Fruit fly (Drosophila melanogaster) whole organism, embryonic: Measurements from ENCODE around the gene mld.

ENCODE experiments used
- Awh ChIP-seq: fragments of 200-800 bp; sonication (Bioruptor generic); IDR thresholded peaks from 2 replicates; pipeline ENCODE4, ENCODE4 v1.3.6; 2022; ENCODE audit warnings: missing biosample characterization, missing genetic modification characterization
- CG10431 ChIP-seq: fragments of 200-800 bp; sonication (Bioruptor generic); optimal IDR thresholded peaks from 3 replicates; lab custom pipeline; 2018; ENCODE audit warnings: missing biosample characterization, mild to moderate bottlenecking, missing genetic modification characterization
- CG10462 ChIP-seq: fragments of 200-800 bp; sonication (Bioruptor generic); optimal IDR thresholded peaks from 2 replicates; lab custom pipeline; 2016; ENCODE audit warnings: missing biosample characterization, missing genetic modification characterization
- CG10543 ChIP-seq: fragments of 200-800 bp; sonication (Bioruptor generic); optimal IDR thresholded peaks from 3 replicates; lab custom pipeline; 2017; ENCODE audit warnings: missing biosample characterization, mild to moderate bottlenecking, missing genetic modification characterization, moderate library complexity
- CG11247 ChIP-seq: fragments of 200-800 bp; sonication (Bioruptor generic); IDR thresholded peaks from 2 replicates; pipeline ENCODE4 v1.3.6; 2022; ENCODE audit warnings: missing biosample characterization, missing genetic modification characterization
- CG11696 ChIP-seq: fragments of 200-800 bp; sonication (Bioruptor generic); IDR thresholded peaks from 2 replicates; pipeline ENCODE4 v1.3.6; 2022; ENCODE audit warnings: missing biosample characterization, missing genetic modification characterization
- CG12104 ChIP-seq: fragments of 200-800 bp; sonication (Bioruptor generic); optimal IDR thresholded peaks from 3 replicates; lab custom pipeline; 2016; ENCODE audit warnings: missing biosample characterization, missing genetic modification characterization
- CG15601 ChIP-seq: fragments of 200-800 bp; sonication (Bioruptor generic); optimal IDR thresholded peaks from 3 replicates; lab custom pipeline; 2019; ENCODE audit warnings: missing biosample characterization, mild to moderate bottlenecking, missing genetic modification characterization, moderate library complexity
- CG2129 ChIP-seq: fragments of 200-800 bp; sonication (Bioruptor generic); IDR thresholded peaks from 2 replicates; pipeline ENCODE4 v1.3.6; 2022; ENCODE audit warnings: missing biosample characterization, missing genetic modification characterization; ENCODE audit not compliant: partially characterized antibody
- CG2678 ChIP-seq: fragments of 200-800 bp; sonication (Bioruptor generic); optimal IDR thresholded peaks from 3 replicates; lab custom pipeline; 2019; ENCODE audit warnings: missing biosample characterization, mild to moderate bottlenecking, missing genetic modification characterization, moderate library complexity
- CG30431 ChIP-seq: fragments of 200-800 bp; sonication (Bioruptor generic); optimal IDR thresholded peaks from 2 replicates; lab custom pipeline; 2017; ENCODE audit warnings: missing biosample characterization, missing genetic modification characterization
- CG3065 ChIP-seq: fragments of 200-800 bp; sonication (Bioruptor generic); optimal IDR thresholded peaks from 2 replicates; lab custom pipeline; 2016; ENCODE audit warnings: missing biosample characterization, missing genetic modification characterization
- CG4360 ChIP-seq: fragments of 200-800 bp; sonication (Bioruptor generic); IDR thresholded peaks from 2 replicates; pipeline ENCODE4 v1.3.6; 2022; ENCODE audit warnings: missing biosample characterization, missing genetic modification characterization
- CG4707 ChIP-seq: fragments of 200-800 bp; sonication (Bioruptor generic); optimal IDR thresholded peaks from 2 replicates; lab custom pipeline; 2018; ENCODE audit warnings: missing biosample characterization, mild to moderate bottlenecking, missing genetic modification characterization, moderate library complexity
- CG6765 ChIP-seq: fragments of 200-800 bp; sonication (Bioruptor generic); optimal IDR thresholded peaks from 3 replicates; lab custom pipeline; 2017; ENCODE audit warnings: missing biosample characterization, mild to moderate bottlenecking, missing genetic modification characterization
- CG7786 ChIP-seq: fragments of 200-800 bp; sonication (Bioruptor generic); optimal IDR thresholded peaks from 2 replicates; lab custom pipeline; 2016; ENCODE audit warnings: missing biosample characterization, missing genetic modification characterization
- CG7928 ChIP-seq: fragments of 200-800 bp; sonication (Bioruptor generic); optimal IDR thresholded peaks from 2 replicates; lab custom pipeline; 2017; ENCODE audit warnings: missing biosample characterization, mild to moderate bottlenecking, missing genetic modification characterization
- Doc3 ChIP-seq: fragments of 200-800 bp; sonication (Bioruptor generic); IDR thresholded peaks from 3 replicates; pipeline ENCODE4 v1.3.6; 2022; ENCODE audit warnings: missing biosample characterization, missing genetic modification characterization; ENCODE audit not compliant: partially characterized antibody
- GATAe ChIP-seq: fragments of 200-800 bp; sonication (Bioruptor generic); conservative IDR thresholded peaks from 2 replicates; pipeline ENCODE4 v1.3.6; 2022; ENCODE audit warnings: missing biosample characterization, missing genetic modification characterization
- HLH54F ChIP-seq: fragments of 200-800 bp; sonication (Bioruptor generic); optimal IDR thresholded peaks from 3 replicates; lab custom pipeline; 2016; ENCODE audit warnings: missing biosample characterization, missing genetic modification characterization
- Hey ChIP-seq: fragments of 200-800 bp; sonication (Bioruptor generic); optimal IDR thresholded peaks from 3 replicates; lab custom pipeline; 2018; ENCODE audit warnings: missing biosample characterization, mild to moderate bottlenecking, missing genetic modification characterization
- HmgZ ChIP-seq: fragments of 200-800 bp; sonication (Bioruptor generic); optimal IDR thresholded peaks from 2 replicates; lab custom pipeline; 2018; ENCODE audit warnings: missing biosample characterization, mild to moderate bottlenecking, missing genetic modification characterization
- Hr3 ChIP-seq: fragments of 200-800 bp; sonication (Bioruptor generic); optimal IDR thresholded peaks from 3 replicates; lab custom pipeline; 2016; ENCODE audit warnings: missing biosample characterization, missing genetic modification characterization
- Sox100B ChIP-seq: fragments of 200-800 bp; sonication (Bioruptor generic); optimal IDR thresholded peaks from 3 replicates; lab custom pipeline; 2018; ENCODE audit warnings: missing biosample characterization, mild to moderate bottlenecking, missing genetic modification characterization
- Sry-β ChIP-seq: fragments of 200-800 bp; sonication (Bioruptor generic); optimal IDR thresholded peaks from 2 replicates; lab custom pipeline; 2018; ENCODE audit warnings: missing biosample characterization, mild to moderate bottlenecking, missing genetic modification characterization, moderate library complexity
- Trl ChIP-seq, 3 experiments: fragments of >200 bp in 2 of 3; fragments of 200-800 bp in 1 of 3; sonication (Bioruptor generic) in 1 of 3; optimal IDR thresholded peaks; 2 replicates in 1 of 3; 3 replicates in 2 of 3; lab custom pipeline; 2016 to 2017; ENCODE audit warnings: missing biosample characterization in 1 of 3, missing genetic modification characterization in 1 of 3
- Vsx1 ChIP-seq: fragments of 200-800 bp; sonication (Bioruptor generic); optimal IDR thresholded peaks from 2 replicates; lab custom pipeline; 2017; ENCODE audit warnings: missing biosample characterization, mild to moderate bottlenecking, missing genetic modification characterization, missing genetic modification reagents
- Xbp1 ChIP-seq: fragments of 200-800 bp; sonication (Bioruptor generic); optimal IDR thresholded peaks from 3 replicates; lab custom pipeline; 2016; ENCODE audit warnings: missing biosample characterization, mild to moderate bottlenecking, missing genetic modification characterization
- Xrp1 ChIP-seq: fragments of 200-800 bp; sonication (Bioruptor generic); IDR thresholded peaks from 2 replicates; pipeline ENCODE4 v1.3.6; 2022; ENCODE audit warnings: missing biosample characterization, missing genetic modification characterization
- ac ChIP-seq: fragments of 200-800 bp; sonication (Bioruptor generic); optimal IDR thresholded peaks from 3 replicates; lab custom pipeline; 2017; ENCODE audit warnings: missing biosample characterization, mild to moderate bottlenecking, missing genetic modification characterization
- dm ChIP-seq: fragments of 200-800 bp; sonication (Bioruptor generic); optimal IDR thresholded peaks from 3 replicates; lab custom pipeline; 2016; ENCODE audit warnings: missing biosample characterization, missing genetic modification characterization
- fd64A ChIP-seq: fragments of 200-800 bp; sonication (Bioruptor generic); optimal IDR thresholded peaks from 3 replicates; lab custom pipeline; 2018; ENCODE audit warnings: missing biosample characterization, mild to moderate bottlenecking, missing genetic modification characterization
- gce ChIP-seq: fragments of 200-800 bp; sonication (Bioruptor generic); IDR thresholded peaks from 3 replicates; pipeline ENCODE4 v1.3.6; 2022; ENCODE audit warnings: missing biosample characterization, missing genetic modification characterization
- gfzf ChIP-seq: fragments of 200-800 bp; sonication (Bioruptor generic); optimal IDR thresholded peaks from 2 replicates; lab custom pipeline; 2016; ENCODE audit warnings: missing biosample characterization, mild to moderate bottlenecking, missing genetic modification characterization, moderate library complexity
- grau ChIP-seq: fragments of 200-800 bp; optimal IDR thresholded peaks from 3 replicates; lab custom pipeline; 2019; ENCODE audit warnings: missing biosample characterization, mild to moderate bottlenecking, missing genetic modification characterization, moderate library complexity
- insv ChIP-seq, 2 experiments: fragments of 200-800 bp; sonication (Bioruptor generic); optimal IDR thresholded peaks; 3 replicates each; lab custom pipeline; 2016 to 2018; ENCODE audit warnings: missing biosample characterization in 2 of 2, missing genetic modification characterization in 2 of 2
- klu ChIP-seq: fragments of 200-800 bp; sonication (Bioruptor generic); IDR thresholded peaks from 2 replicates; pipeline ENCODE4 v1.3.6; 2022; ENCODE audit warnings: missing biosample characterization, missing genetic modification characterization
- lbe ChIP-seq: fragments of 200-800 bp; sonication (Bioruptor generic); optimal IDR thresholded peaks from 2 replicates; lab custom pipeline; 2016; ENCODE audit warnings: missing biosample characterization, mild to moderate bottlenecking, missing genetic modification characterization
- nom ChIP-seq: fragments of 200-800 bp; sonication (Bioruptor generic); optimal IDR thresholded peaks from 2 replicates; lab custom pipeline; 2017; ENCODE audit warnings: missing biosample characterization, missing genetic modification characterization, mild to moderate bottlenecking, moderate library complexity, missing genetic modification reagents
- otp ChIP-seq: fragments of 200-800 bp; sonication (Bioruptor generic); IDR thresholded peaks from 3 replicates; pipeline ENCODE4, ENCODE4 v1.3.6; 2022; ENCODE audit warnings: missing biosample characterization, missing genetic modification characterization
- run ChIP-seq: fragments of 200-800 bp; sonication (Bioruptor generic); optimal IDR thresholded peaks from 3 replicates; lab custom pipeline; 2018; ENCODE audit warnings: missing biosample characterization, mild to moderate bottlenecking, missing genetic modification characterization
- sisA ChIP-seq: fragments of 200-800 bp; sonication (Bioruptor generic); IDR thresholded peaks from 2 replicates; pipeline ENCODE4 v1.3.6; 2022; ENCODE audit warnings: missing biosample characterization, missing genetic modification characterization
- sob ChIP-seq: fragments of 200-800 bp; sonication (Bioruptor generic); IDR thresholded peaks from 2 replicates; pipeline ENCODE4 v1.3.6; 2022; ENCODE audit warnings: missing biosample characterization, missing genetic modification characterization
- sqz ChIP-seq: fragments of 200-800 bp; sonication (Bioruptor generic); optimal IDR thresholded peaks from 3 replicates; lab custom pipeline; 2018; ENCODE audit warnings: missing biosample characterization, mild to moderate bottlenecking, missing genetic modification characterization
- tgo ChIP-seq: fragments of 200-800 bp; sonication (Bioruptor generic); IDR thresholded peaks from 3 replicates; pipeline ENCODE4 v1.3.6; 2022; ENCODE audit warnings: missing biosample characterization, missing genetic modification characterization
- tio ChIP-seq: fragments of 200-800 bp; sonication (Bioruptor generic); optimal IDR thresholded peaks from 2 replicates; lab custom pipeline; 2017; ENCODE audit warnings: missing biosample characterization, missing genetic modification characterization, inconsistent platforms
- ttk ChIP-seq: fragments of 200-800 bp; sonication (Bioruptor generic); IDR thresholded peaks from 2 replicates; pipeline ENCODE4 v2.1.2; 2022; ENCODE audit warnings: missing biosample characterization, missing genetic modification characterization
- yki ChIP-seq: fragments of >200 bp; optimal IDR thresholded peaks from 3 replicates; lab custom pipeline; 2018
- zf30C ChIP-seq: fragments of 200-800 bp; sonication (Bioruptor generic); optimal IDR thresholded peaks from 3 replicates; lab custom pipeline; 2018; ENCODE audit warnings: missing biosample characterization, mild to moderate bottlenecking, missing genetic modification characterization

mld gene

dm6 chr3R:24581891-24582668, 3.4 kb upstream of the mld start (continued):
- peak; percentile 79 for TF ChIP-seq sqz (GFP tag; lab: Kevin White, UChicago)
- peak; percentile 22 for TF ChIP-seq lbe
- peak; percentile 14 for TF ChIP-seq nom (GFP tag; lab: Kevin White, UChicago)
- peak; percentile 2 for TF ChIP-seq zf30C (GFP tag; lab: Kevin White, UChicago)
- TF ChIP-seq run (tag; lab: Kevin White, UChicago) = peak; percentile 51
- TF ChIP-seq, all 482 proteins: peak for 23

dm6 chr3R:24582669-24582995, 2.8 kb upstream of the mld start, which contains the start of gene REPTOR:
REPTOR (minus strand) TSS chr3R:24582864.
- no peak for TF ChIP-seq sob (GFP tag; lab: Robert Waterston, UW)
- TF ChIP-seq dm (GFP tag; lab: Kevin White, UChicago) = no peak
- no peak for TF ChIP-seq fd64A (GFP tag; lab: Kevin White, UChicago)
- no peak for TF ChIP-seq Xrp1
- no peak for TF ChIP-seq CG10462 (GFP tag; lab: Kevin White, UChicago)
- TF ChIP-seq grau (tag; lab: Kevin White, UChicago) = peak; percentile 17
- TF ChIP-seq CG15601 (tag; lab: Kevin White, UChicago) = peak; percentile 15
- TF ChIP-seq CG10543 = peak; percentile 75
- TF ChIP-seq CG6765 (GFP tag; lab: Kevin White, UChicago) = peak; percentile 51
- TF ChIP-seq CG4707 (GFP tag; lab: Kevin White, UChicago) = no peak
- no peak for TF ChIP-seq Doc3 (GFP tag; lab: Robert Waterston, UW)
- TF ChIP-seq gce (GFP tag; lab: Robert Waterston, UW) = no peak
- TF ChIP-seq sisA (GFP tag; lab: Robert Waterston, UW) = no peak
- no peak for TF ChIP-seq CG30431 (GFP tag; lab: Kevin White, UChicago)
- TF ChIP-seq yki (lab: Kevin White, UChicago) = no peak
- TF ChIP-seq tgo = no peak
- peak in 1 of 2 experiments; percentile 49 for TF ChIP-seq insv (GFP tag; optimal IDR thresholded peaks at IDR 0.05; lab: Kevin White, UChicago)
- no peak for TF ChIP-seq ttk (GFP tag; lab: Robert Waterston, UW)
- TF ChIP-seq tio = no peak
- TF ChIP-seq GATAe (GFP tag; lab: Robert Waterston, UW) = no peak
- TF ChIP-seq CG2678 (tag; lab: Kevin White, UChicago) = peak; percentile 44
- TF ChIP-seq Sry-β (GFP tag; lab: Kevin White, UChicago) = no peak
- TF ChIP-seq HLH54F (GFP tag; lab: Kevin White, UChicago) = no peak
- no peak for TF ChIP-seq Hey (tag; lab: Kevin White, UChicago)
- TF ChIP-seq Hr3 (GFP tag; lab: Kevin White, UChicago) = no peak
- TF ChIP-seq CG3065 = no peak
- no peak for TF ChIP-seq CG12104 (GFP tag; lab: Kevin White, UChicago)
- TF ChIP-seq Awh (GFP tag; lab: Robert Waterston, UW) = no peak
- TF ChIP-seq CG7928 (GFP tag; lab: Kevin White, UChicago) = peak; percentile 72
- peak; percentile 26 for TF ChIP-seq Sox100B (GFP tag; lab: Kevin White, UChicago)
- TF ChIP-seq CG2129 (GFP tag; lab: Robert Waterston, UW) = no peak
- TF ChIP-seq gfzf (GFP tag; lab: Kevin White, UChicago) = peak; percentile 1
- TF ChIP-seq CG11247 (GFP tag; lab: Robert Waterston, UW) = no peak
- peak; percentile 5 for TF ChIP-seq CG7786 (GFP tag; lab: Kevin White, UChicago)
- TF ChIP-seq ac = no peak
- peak; percentile 54 for TF ChIP-seq HmgZ (tag; lab: Kevin White, UChicago)
- TF ChIP-seq Trl (optimal IDR thresholded peaks at IDR 0.05; lab: Kevin White, UChicago) = no peak
- no peak for TF ChIP-seq Trl (GFP tag; optimal IDR thresholded peaks at IDR 0.05; lab: Kevin White, UChicago)
- TF ChIP-seq CG10431 (GFP tag; lab: Kevin White, UChicago) = peak; percentile 59
- no peak for TF ChIP-seq CG4360 (GFP tag; lab: Robert Waterston, UW)
- TF ChIP-seq Vsx1 (GFP tag; lab: Kevin White, UChicago) = peak; percentile 26
- TF ChIP-seq otp (GFP tag; lab: Robert Waterston, UW) = no peak
- TF ChIP-seq klu (GFP tag; lab: Robert Waterston, UW) = no peak
- TF ChIP-seq CG11696 (GFP tag; lab: Robert Waterston, UW) = no peak
- no peak for TF ChIP-seq Xbp1 (GFP tag; lab: Kevin White, UChicago)
